Worm (Caenorhabditis elegans): ENCODE measurements around the gene T20B3.14.

- TF ChIP-seq him-1 (tag; optimal IDR thresholded peaks at IDR 0.05) (no peak), W03F9.2 (tag; optimal IDR thresholded peaks at IDR 0.05) (no peak)
These were observed 16.3 kb downstream of the T20B3.14 start for ce11 chrV:16804795-16805194.

Data from whole organism, L4/young adult.